Worm (Caenorhabditis elegans) whole organism, L1 larva: ENCODE measurements around the gene F49E12.8.

Experiments
- ama-1 ChIP-seq: fragments of 150-350 bp; optimal IDR thresholded peaks from 2 replicates; lab custom pipeline; 2014
- egl-27 ChIP-seq, 2 experiments: fragments of 150-350 bp in 1 of 2; sonication (generic microtip); optimal IDR thresholded peaks; 3 replicates each; lab custom pipeline; 2017 to 2018; ENCODE audit warnings: missing biosample characterization in 2 of 2, missing genetic modification characterization in 2 of 2, missing genetic modification reagents in 2 of 2
- mdl-1 ChIP-seq, 2 experiments: fragments of 150-350 bp; optimal IDR thresholded peaks; 2 replicates each; lab custom pipeline; 2014 to 2017; ENCODE audit warnings: missing biosample characterization in 2 of 2, missing genetic modification characterization in 2 of 2, inconsistent platforms in 1 of 2
- nhr-12 ChIP-seq: sonication (generic microtip); optimal IDR thresholded peaks from 2 replicates; lab custom pipeline; 2017; ENCODE audit warnings: missing biosample characterization, missing genetic modification characterization
- nhr-237 ChIP-seq: fragments of 150-350 bp; optimal IDR thresholded peaks from 2 replicates; lab custom pipeline; 2014; ENCODE audit warnings: missing biosample characterization, missing genetic modification characterization
- skn-1 ChIP-seq: fragments of 150-350 bp; optimal IDR thresholded peaks from 2 replicates; lab custom pipeline; 2014; ENCODE audit warnings: missing biosample characterization, missing genetic modification characterization
- tbx-2 ChIP-seq: sonication (generic microtip); optimal IDR thresholded peaks from 2 replicates; lab custom pipeline; 2016; ENCODE audit warnings: missing genetic modification characterization, missing compliant biosample characterization
- zag-1 ChIP-seq: fragments of 150-350 bp; optimal IDR thresholded peaks from 2 replicates; lab custom pipeline; 2014; ENCODE audit warnings: missing biosample characterization, missing genetic modification characterization

DNA sequence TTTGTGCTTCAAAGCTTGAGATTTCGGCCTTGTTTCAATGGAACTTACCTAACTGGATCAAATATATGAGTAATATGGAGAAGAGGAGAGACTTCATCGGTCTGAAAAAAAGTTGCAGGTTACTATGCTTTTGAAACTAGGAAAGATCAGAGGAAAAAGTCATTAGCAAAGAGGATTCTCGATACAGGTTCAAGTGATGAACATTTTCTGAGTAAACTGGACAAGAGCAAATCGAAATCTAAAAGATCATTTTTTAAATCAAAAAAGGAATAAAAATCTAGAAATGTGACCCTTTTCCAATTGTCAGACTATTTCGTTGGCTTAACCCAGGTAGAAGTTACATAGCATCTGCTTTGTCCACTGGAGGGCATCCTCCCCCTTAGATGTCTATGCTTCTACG, 10.6 kb upstream of the F49E12.8 start, which contains the start of gene skpo-1:
- TF ChIP-seq ama-1 (lab: Kevin White, UChicago) (no peak), zag-1 (tag; lab: Kevin White, UChicago) (no peak), egl-27 (tag; optimal IDR thresholded peaks at IDR 0.05; lab: Kevin White, UChicago) (no peak), tbx-2 (tag; lab: Kevin White, UChicago) (no peak), nhr-237 (tag; lab: Kevin White, UChicago) (no peak), mdl-1 (tag; optimal IDR thresholded peaks at IDR 0.05; lab: Kevin White, UChicago) (no peak), skn-1 (no peak), nhr-12 (tag; lab: Kevin White, UChicago) (no peak)
